Fruit fly (Drosophila melanogaster) whole organism, embryonic: ENCODE data around the gene CG14805.

Experiments used
- Adf1 ChIP-seq: fragments of 200-800 bp; sonication (Bioruptor generic); IDR thresholded peaks from 2 replicates; pipeline ENCODE4 v1.3.6; 2022; ENCODE audit warnings: missing biosample characterization, missing genetic modification characterization
- Bgb ChIP-seq: fragments of 200-800 bp; sonication (Bioruptor generic); IDR thresholded peaks from 2 replicates; pipeline ENCODE4 v1.3.6; 2022; ENCODE audit warnings: missing biosample characterization, missing genetic modification characterization; ENCODE audit not compliant: partially characterized antibody
- CG12071 ChIP-seq: fragments of 200-800 bp; sonication (Bioruptor generic); optimal IDR thresholded peaks from 3 replicates; lab custom pipeline; 2018; ENCODE audit warnings: missing biosample characterization, mild to moderate bottlenecking, missing genetic modification characterization
- CG1603 ChIP-seq: fragments of 200-800 bp; sonication (Bioruptor generic); optimal IDR thresholded peaks from 2 replicates; lab custom pipeline; 2019; ENCODE audit warnings: missing biosample characterization, mild to moderate bottlenecking, missing genetic modification characterization, moderate library complexity
- CG16863 ChIP-seq: fragments of 200-800 bp; sonication (Bioruptor generic); optimal IDR thresholded peaks from 3 replicates; lab custom pipeline; 2016; ENCODE audit warnings: missing biosample characterization, missing genetic modification characterization
- CG17328 ChIP-seq: fragments of 200-800 bp; sonication (Bioruptor generic); IDR thresholded peaks from 2 replicates; pipeline ENCODE4 v1.3.6; 2022; ENCODE audit warnings: missing biosample characterization, missing genetic modification characterization
- CG2202 ChIP-seq: fragments of 200-800 bp; sonication (Bioruptor generic); optimal IDR thresholded peaks from 2 replicates; lab custom pipeline; 2018; ENCODE audit warnings: missing biosample characterization, mild to moderate bottlenecking, missing genetic modification characterization
- CG3065 ChIP-seq: fragments of 200-800 bp; sonication (Bioruptor generic); optimal IDR thresholded peaks from 2 replicates; lab custom pipeline; 2016; ENCODE audit warnings: missing biosample characterization, missing genetic modification characterization
- CG31388 ChIP-seq: fragments of 200-800 bp; sonication (Bioruptor generic); optimal IDR thresholded peaks from 2 replicates; lab custom pipeline; 2016; ENCODE audit warnings: missing biosample characterization, missing genetic modification characterization
- CG4360 ChIP-seq: fragments of 200-800 bp; sonication (Bioruptor generic); IDR thresholded peaks from 2 replicates; pipeline ENCODE4 v1.3.6; 2022; ENCODE audit warnings: missing biosample characterization, missing genetic modification characterization
- CTCF ChIP-seq: fragments of 200-800 bp; sonication (Bioruptor generic); optimal IDR thresholded peaks from 2 replicates; lab custom pipeline; 2017; ENCODE audit warnings: missing biosample characterization, mild to moderate bottlenecking, missing genetic modification characterization, moderate library complexity
- D ChIP-seq, 2 experiments: fragments of 200-800 bp in 1 of 2; fragments of >200 bp in 1 of 2; sonication (Bioruptor generic) in 1 of 2; optimal IDR thresholded peaks; 2 replicates in 1 of 2; 3 replicates in 1 of 2; lab custom pipeline; 2017; ENCODE audit warnings: mild to moderate bottlenecking in 1 of 2, missing biosample characterization in 1 of 2, missing genetic modification characterization in 1 of 2, missing genetic modification reagents in 1 of 2
- Dp ChIP-seq: fragments of 200-800 bp; sonication (Bioruptor generic); optimal IDR thresholded peaks from 2 replicates; lab custom pipeline; 2018; ENCODE audit warnings: missing biosample characterization, mild to moderate bottlenecking, missing genetic modification characterization, moderate library complexity
- Dref ChIP-seq: fragments of 200-800 bp; sonication (Bioruptor generic); IDR thresholded peaks from 2 replicates; pipeline ENCODE4 v1.3.6; 2022; ENCODE audit warnings: missing biosample characterization, missing genetic modification characterization
- Ets65A ChIP-seq: fragments of 200-800 bp; sonication (Bioruptor generic); peaks from one replicate; lab custom pipeline; 2016; ENCODE audit warnings: missing biosample characterization, missing genetic modification characterization
- Ets97D ChIP-seq: fragments of 200-800 bp; sonication (Bioruptor generic); optimal IDR thresholded peaks from 3 replicates; lab custom pipeline; 2016; ENCODE audit warnings: missing biosample characterization, missing genetic modification characterization
- Hand ChIP-seq: fragments of 200-800 bp; sonication (Bioruptor generic); optimal IDR thresholded peaks from 2 replicates; lab custom pipeline; 2017; ENCODE audit warnings: mild to moderate bottlenecking, missing biosample characterization, missing genetic modification reagents, missing genetic modification characterization
- Hmr ChIP-seq: fragments of 200-800 bp; sonication (Bioruptor generic); optimal IDR thresholded peaks from 3 replicates; lab custom pipeline; 2017; ENCODE audit warnings: mild to moderate bottlenecking, missing biosample characterization, missing genetic modification reagents, missing genetic modification characterization
- Hr51 ChIP-seq, 2 experiments: fragments of 200-800 bp; sonication (Bioruptor generic); optimal IDR thresholded peaks; 2 replicates in 1 of 2; 3 replicates in 1 of 2; lab custom pipeline; 2016 to 2018; ENCODE audit warnings: missing biosample characterization in 2 of 2, missing genetic modification characterization in 2 of 2, mild to moderate bottlenecking in 1 of 2, moderate library complexity in 1 of 2
- MBD-R2 ChIP-seq: fragments of 200-800 bp; sonication (Bioruptor generic); IDR thresholded peaks from 2 replicates; pipeline ENCODE4 v1.3.6; 2022; ENCODE audit warnings: missing biosample characterization, missing genetic modification characterization
- MESR4 ChIP-seq: fragments of 200-800 bp; sonication (Bioruptor generic); optimal IDR thresholded peaks from 2 replicates; lab custom pipeline; 2018; ENCODE audit warnings: missing biosample characterization, mild to moderate bottlenecking, missing genetic modification characterization, moderate library complexity
- Scr ChIP-seq: fragments of 200-800 bp; sonication (Bioruptor generic); IDR thresholded peaks from 2 replicates; pipeline ENCODE4 v1.3.6; 2022; ENCODE audit warnings: missing biosample characterization, missing genetic modification characterization; ENCODE audit not compliant: partially characterized antibody
- Xbp1 ChIP-seq: fragments of 200-800 bp; sonication (Bioruptor generic); optimal IDR thresholded peaks from 3 replicates; lab custom pipeline; 2016; ENCODE audit warnings: missing biosample characterization, mild to moderate bottlenecking, missing genetic modification characterization
- YL-1 ChIP-seq: fragments of 200-800 bp; sonication (Bioruptor generic); optimal IDR thresholded peaks from 3 replicates; lab custom pipeline; 2017; ENCODE audit warnings: missing biosample characterization, mild to moderate bottlenecking, missing genetic modification characterization
- crol ChIP-seq: fragments of 200-800 bp; sonication (Bioruptor generic); IDR thresholded peaks from 2 replicates; pipeline ENCODE4 v1.3.6; 2022; ENCODE audit warnings: missing biosample characterization, missing genetic modification characterization
- exex ChIP-seq: fragments of 200-800 bp; sonication (Bioruptor generic); optimal IDR thresholded peaks from 4 replicates; lab custom pipeline; 2018; ENCODE audit warnings: missing biosample characterization, mild to moderate bottlenecking, missing genetic modification characterization, moderate library complexity
- her ChIP-seq: fragments of 200-800 bp; sonication (Bioruptor generic); optimal IDR thresholded peaks from 2 replicates; lab custom pipeline; 2016; ENCODE audit warnings: missing biosample characterization, missing genetic modification characterization
- hkb ChIP-seq, 2 experiments: fragments of 200-800 bp in 1 of 2; fragments of >200 bp in 1 of 2; sonication (Bioruptor generic) in 1 of 2; IDR thresholded peaks in 1 of 2; optimal IDR thresholded peaks in 1 of 2; 2 replicates each; pipeline versions ENCODE4 v1.3.6 to Lab custom; 2017 to 2022; ENCODE audit warnings: missing biosample characterization in 1 of 2, missing genetic modification characterization in 1 of 2
- jigr1 ChIP-seq: fragments of 200-800 bp; sonication (Bioruptor generic); IDR thresholded peaks from 3 replicates; pipeline ENCODE4 v1.3.6; 2022; ENCODE audit warnings: missing biosample characterization, missing genetic modification characterization
- kah ChIP-seq: fragments of 200-800 bp; sonication (Bioruptor generic); optimal IDR thresholded peaks from 2 replicates; lab custom pipeline; 2018; ENCODE audit warnings: missing biosample characterization, mild to moderate bottlenecking, missing genetic modification characterization
- lmd ChIP-seq: fragments of 200-800 bp; sonication (Bioruptor generic); IDR thresholded peaks from 2 replicates; pipeline ENCODE4 v1.3.6; 2022; ENCODE audit warnings: missing biosample characterization, missing genetic modification characterization
- mirr ChIP-seq: fragments of 200-800 bp; sonication (Bioruptor generic); optimal IDR thresholded peaks from 3 replicates; lab custom pipeline; 2018; ENCODE audit warnings: missing biosample characterization, mild to moderate bottlenecking, missing genetic modification characterization
- nerfin-2 ChIP-seq: fragments of 200-800 bp; sonication (Bioruptor generic); IDR thresholded peaks from 2 replicates; pipeline ENCODE4 v1.3.6; 2022; ENCODE audit warnings: missing biosample characterization, missing genetic modification characterization; ENCODE audit not compliant: partially characterized antibody
- nom ChIP-seq: fragments of 200-800 bp; sonication (Bioruptor generic); optimal IDR thresholded peaks from 2 replicates; lab custom pipeline; 2017; ENCODE audit warnings: missing biosample characterization, missing genetic modification characterization, mild to moderate bottlenecking, moderate library complexity, missing genetic modification reagents
- p53 ChIP-seq: fragments of 200-800 bp; sonication (Bioruptor generic); optimal IDR thresholded peaks from 2 replicates; lab custom pipeline; 2016; ENCODE audit warnings: missing biosample characterization, missing genetic modification characterization
- row ChIP-seq: fragments of 200-800 bp; sonication (Bioruptor generic); IDR thresholded peaks from 3 replicates; pipeline ENCODE4 v1.3.6; 2022; ENCODE audit warnings: missing biosample characterization, missing genetic modification characterization
- sd ChIP-seq: fragments of 200-800 bp; sonication (Bioruptor generic); optimal IDR thresholded peaks from 3 replicates; lab custom pipeline; 2018; ENCODE audit warnings: missing biosample characterization, mild to moderate bottlenecking, missing genetic modification characterization, moderate library complexity
- sens ChIP-seq: fragments of 200-800 bp; sonication (Bioruptor generic); peaks from one replicate; lab custom pipeline; 2016; ENCODE audit warnings: missing biosample characterization, missing genetic modification characterization
- so ChIP-seq: fragments of 200-800 bp; sonication (Bioruptor generic); IDR thresholded peaks from 3 replicates; pipeline ENCODE4 v1.3.6; 2022; ENCODE audit warnings: missing biosample characterization, missing genetic modification characterization
- sug ChIP-seq: fragments of 200-800 bp; optimal IDR thresholded peaks from 2 replicates; lab custom pipeline; 2019; ENCODE audit warnings: missing biosample characterization, mild to moderate bottlenecking, missing genetic modification characterization, moderate library complexity

The CG14805 gene

DNA sequence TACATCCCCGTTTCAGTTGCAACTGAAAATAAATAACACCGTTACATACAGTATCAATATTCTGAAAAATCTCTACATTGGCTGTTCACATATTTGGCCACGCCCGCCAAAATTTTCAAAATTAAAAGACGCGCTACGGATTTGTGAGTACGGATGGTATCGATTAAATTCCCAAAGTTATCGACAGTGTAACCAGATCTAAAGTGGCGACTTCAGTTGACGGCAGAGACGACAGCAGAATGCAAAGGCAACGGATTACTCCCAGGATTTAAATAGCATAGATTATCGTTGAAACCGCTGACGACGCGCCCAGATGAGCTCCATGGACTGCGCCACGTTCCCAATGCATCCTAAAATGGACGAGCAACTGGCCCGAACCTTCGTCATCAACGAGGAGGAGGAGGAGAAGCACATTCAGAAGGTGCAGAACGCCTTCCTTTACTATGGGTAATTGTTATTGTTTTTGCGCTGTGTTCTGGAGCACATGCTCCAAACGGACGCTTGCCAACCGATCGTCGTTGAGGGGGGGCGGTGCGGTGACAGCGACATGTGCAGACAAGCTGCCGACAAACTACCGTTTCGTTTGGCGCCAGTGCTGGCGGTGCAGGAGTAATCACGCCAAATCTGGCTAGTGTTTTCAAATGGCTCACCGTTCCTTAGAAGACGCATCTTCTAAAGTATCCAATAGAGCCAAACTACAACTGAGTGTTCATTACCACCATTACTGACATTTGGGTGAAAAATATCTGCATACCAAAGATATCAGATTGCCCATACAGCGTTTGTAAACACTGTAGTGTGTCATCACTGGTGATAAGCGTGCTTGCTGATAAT lies 50.6 kb downstream of the CG14805 start, which contains the start of gene CG11596 (continued):
- peak; percentile 93 for TF ChIP-seq Dp
- no peak for TF ChIP-seq Hr51 (GFP tag; optimal IDR thresholded peaks at IDR 0.05; lab: Kevin White, UChicago)
- TF ChIP-seq exex (tag; lab: Kevin White, UChicago) = peak; percentile 58
- TF ChIP-seq CTCF (GFP tag; lab: Kevin White, UChicago) = peak; percentile 9
- no peak for TF ChIP-seq kah
- TF ChIP-seq MESR4 (GFP tag; lab: Kevin White, UChicago) = peak; percentile 50
- TF ChIP-seq Ets65A = no peak
- TF ChIP-seq Xbp1 (GFP tag; lab: Kevin White, UChicago) = no peak
- TF ChIP-seq sug (tag; lab: Kevin White, UChicago) = peak; percentile 57
- 0 out of 2 replicates have a peak, but pooled peaks have one; percentile 21 for TF ChIP-seq Scr (GFP tag; lab: Robert Waterston, UW)
- TF ChIP-seq CG4360 (GFP tag; lab: Robert Waterston, UW) = no peak
- TF ChIP-seq YL-1 (GFP tag; lab: Kevin White, UChicago) = peak; percentile 67
- TF ChIP-seq sd (tag; lab: Kevin White, UChicago) = no peak
- TF ChIP-seq Bgb (GFP tag; lab: Robert Waterston, UW) = 0 out of 2 replicates have a peak, but pooled peaks have one; percentile 6
- TF ChIP-seq row (GFP tag; lab: Robert Waterston, UW) = peak; percentile 72
- no peak for TF ChIP-seq CG31388 (GFP tag; lab: Kevin White, UChicago)
- peak; percentile 84 for TF ChIP-seq p53 (GFP tag; lab: Kevin White, UChicago)
- no peak for TF ChIP-seq lmd (GFP tag; lab: Robert Waterston, UW)
- TF ChIP-seq Ets97D (GFP tag; lab: Kevin White, UChicago) = peak; percentile 7
- 0 out of 3 replicates have a peak, but pooled peaks have one; percentile 47 for TF ChIP-seq so (GFP tag; lab: Robert Waterston, UW)
- no peak for TF ChIP-seq Hand (GFP tag; lab: Kevin White, UChicago)
- TF ChIP-seq CG3065 (GFP tag; lab: Kevin White, UChicago) = peak; percentile 3
- peak; percentile 93 for TF ChIP-seq CG16863
- peak; percentile 46; the same call in 1 of the 2 replicates for TF ChIP-seq CG17328
- peak; percentile 28 for TF ChIP-seq MBD-R2
- TF ChIP-seq D (optimal IDR thresholded peaks at IDR 0.05; lab: Kevin White, UChicago) = no peak
- no peak for TF ChIP-seq D (GFP tag; optimal IDR thresholded peaks at IDR 0.05; lab: Kevin White, UChicago)
- TF ChIP-seq CG2202 (tag; lab: Kevin White, UChicago) = no peak
- no peak for TF ChIP-seq jigr1
- peak; percentile 60 for TF ChIP-seq Adf1 (GFP tag; lab: Robert Waterston, UW)
- TF ChIP-seq Hmr (GFP tag; lab: Kevin White, UChicago) = peak; percentile 17
- peak; percentile 73 for TF ChIP-seq crol (GFP tag; lab: Robert Waterston, UW)
- TF ChIP-seq CG12071 (GFP tag; lab: Kevin White, UChicago) = no peak
- no peak for TF ChIP-seq hkb (optimal IDR thresholded peaks at IDR 0.05; lab: Kevin White, UChicago)
- 0 out of 2 replicates have a peak, but pooled peaks have one; percentile 26 for TF ChIP-seq hkb (GFP tag; IDR thresholded peaks at IDR 0.05; lab: Robert Waterston, UW)
- TF ChIP-seq nerfin-2 (GFP tag; lab: Robert Waterston, UW) = no peak
- peak; percentile 99 for TF ChIP-seq her
- TF ChIP-seq nom (GFP tag; lab: Kevin White, UChicago) = no peak
- peak; percentile 56 for TF ChIP-seq sens
- peak; percentile 79 for TF ChIP-seq Dref (GFP tag; lab: Robert Waterston, UW)
- TF ChIP-seq mirr (GFP tag; lab: Kevin White, UChicago) = peak; percentile 28
- peak; percentile 43 for TF ChIP-seq CG1603 (tag; lab: Kevin White, UChicago)
